Worm (Caenorhabditis elegans) whole organism, L2 larva: Measurements from ENCODE around the gene F44E5.1.

Experiments
- alr-1 ChIP-seq: fragments of 150-350 bp; optimal IDR thresholded peaks from 2 replicates; lab custom pipeline; 2014; ENCODE audit warnings: missing biosample characterization, missing genetic modification characterization
- blmp-1 ChIP-seq: sonication (generic microtip); optimal IDR thresholded peaks from 2 replicates; lab custom pipeline; 2017; ENCODE audit warnings: missing genetic modification characterization, mild to moderate bottlenecking, missing compliant biosample characterization, antibody characterized with exemption, moderate library complexity; ENCODE audit not compliant: insufficient read depth
- elt-3 ChIP-seq: sonication (generic microtip); optimal IDR thresholded peaks from 2 replicates; lab custom pipeline; 2017; ENCODE audit warnings: missing biosample characterization, missing genetic modification characterization
- lin-11 ChIP-seq: fragments of 150-350 bp; sonication (generic microtip); optimal IDR thresholded peaks from 2 replicates; lab custom pipeline; 2014; ENCODE audit warnings: missing biosample characterization, missing genetic modification characterization, inconsistent platforms, mixed read lengths
- lin-39 ChIP-seq: fragments of 150-350 bp; optimal IDR thresholded peaks from 2 replicates; lab custom pipeline; 2014; ENCODE audit warnings: missing biosample characterization, missing genetic modification reagents, missing genetic modification characterization
- nhr-11 ChIP-seq: fragments of 150-350 bp; optimal IDR thresholded peaks from 2 replicates; lab custom pipeline; 2014; ENCODE audit warnings: missing biosample characterization, missing genetic modification characterization
- unc-39 ChIP-seq: fragments of 150-350 bp; optimal IDR thresholded peaks from 2 replicates; lab custom pipeline; 2014; ENCODE audit warnings: missing biosample characterization, missing genetic modification characterization
- ztf-1 ChIP-seq: fragments of 200-800 bp; sonication (Bioruptor generic); conservative IDR thresholded peaks from 2 replicates; pipeline ENCODE4 v1.3.6; 2022; ENCODE audit warnings: missing genetic modification characterization, missing compliant biosample characterization
- ztf-11 ChIP-seq: sonication (generic microtip); optimal IDR thresholded peaks from 2 replicates; lab custom pipeline; 2017; ENCODE audit warnings: missing biosample characterization, missing genetic modification characterization

DNA sequence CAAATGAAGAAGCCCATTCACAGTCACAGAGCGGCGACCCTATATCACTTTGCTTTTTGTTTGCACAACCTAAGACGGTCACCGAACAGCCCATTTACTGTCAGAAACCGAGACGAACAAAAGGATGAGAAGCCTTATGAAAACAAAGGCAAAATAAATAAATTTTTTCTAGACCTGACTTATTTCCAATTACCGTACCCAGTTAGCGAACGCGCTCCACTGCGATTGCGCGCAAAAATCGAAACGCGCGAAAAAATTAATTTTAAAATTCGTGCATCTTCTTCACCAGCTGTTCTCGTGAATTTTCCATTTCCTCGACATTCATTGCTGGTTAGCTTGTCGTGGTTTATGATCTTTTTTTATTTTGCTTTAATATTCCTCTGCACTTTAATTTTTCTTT, 8.1 kb upstream of the F44E5.1 start, which contains the start of gene F43G6.16:
- no peak for TF ChIP-seq unc-39 (tag; lab: Kevin White, UChicago)
- no peak for TF ChIP-seq blmp-1 (tag; lab: Kevin White, UChicago)
- TF ChIP-seq lin-11 (tag; lab: Kevin White, UChicago) = no peak
- no peak for TF ChIP-seq ztf-1 (GFP tag; lab: Robert Waterston, UW)
- TF ChIP-seq lin-39 (tag; lab: Kevin White, UChicago) = no peak
- TF ChIP-seq alr-1 (tag; lab: Kevin White, UChicago) = no peak
- no peak for TF ChIP-seq ztf-11
- no peak for TF ChIP-seq elt-3 (tag; lab: Kevin White, UChicago)
- no peak for TF ChIP-seq nhr-11 (tag; lab: Kevin White, UChicago)
